Worm (Caenorhabditis elegans): ENCODE results near the gene C06A8.8.

Gene C06A8.8

ce11 chrII:7773427-7773993 lies 1.7 kb upstream of the C06A8.8 start:
- TF ChIP-seq tbx-37 (GFP tag; conservative IDR thresholded peaks at IDR 0.05) (no peak), tbx-11 (GFP tag; IDR thresholded peaks at IDR 0.05) (no peak), hmbx-1 (tag; optimal IDR thresholded peaks at IDR 0.05) (no peak), pes-1 (GFP tag; IDR thresholded peaks at IDR 0.05) (no peak), scrt-1 (GFP tag; IDR thresholded peaks at IDR 0.05) (no peak), ceh-13 (GFP tag; optimal IDR thresholded peaks at IDR 0.05) (no peak), B0310.2 (tag; optimal IDR thresholded peaks at IDR 0.05) (no peak), aly-1 (tag; optimal IDR thresholded peaks at IDR 0.05) (no peak), ceh-36 (tag; optimal IDR thresholded peaks at IDR 0.05) (no peak), F13C5.2 (tag; optimal IDR thresholded peaks at IDR 0.05) (no peak), hnd-1 (tag; optimal IDR thresholded peaks at IDR 0.05) (no peak), sea-1 (GFP tag; conservative IDR thresholded peaks at IDR 0.05) (no peak), ets-7 (tag; optimal IDR thresholded peaks at IDR 0.05) (no peak), flt-1 (GFP tag; IDR thresholded peaks at IDR 0.05) (no peak), ama-1 (optimal IDR thresholded peaks at IDR 0.05) (no peak), tra-4 (tag; optimal IDR thresholded peaks at IDR 0.05) (no peak), hmg-4 (GFP tag; optimal IDR thresholded peaks at IDR 0.05) (no peak)

- TF ChIP-seq ceh-13 (GFP tag; optimal IDR thresholded peaks at IDR 0.05) (no peak), tbx-37 (GFP tag; conservative IDR thresholded peaks at IDR 0.05) (no peak), ets-7 (tag; optimal IDR thresholded peaks at IDR 0.05) (no peak), ama-1 (optimal IDR thresholded peaks at IDR 0.05) (no peak), ceh-36 (tag; optimal IDR thresholded peaks at IDR 0.05) (no peak), tra-4 (tag; optimal IDR thresholded peaks at IDR 0.05) (no peak), hnd-1 (tag; optimal IDR thresholded peaks at IDR 0.05) (no peak), sea-1 (GFP tag; conservative IDR thresholded peaks at IDR 0.05) (no peak), aly-1 (tag; optimal IDR thresholded peaks at IDR 0.05) (no peak), B0310.2 (tag; optimal IDR thresholded peaks at IDR 0.05) (no peak), F13C5.2 (tag; optimal IDR thresholded peaks at IDR 0.05) (no peak), flt-1 (GFP tag; IDR thresholded peaks at IDR 0.05) (no peak), hmbx-1 (tag; optimal IDR thresholded peaks at IDR 0.05) (no peak), scrt-1 (GFP tag; IDR thresholded peaks at IDR 0.05) (no peak)
These were observed 594 bp upstream of the C06A8.8 start, which contains the start of gene C06A8.6 for ce11 chrII:7772411-7772810. C06A8.6 (plus strand) TSS chrII:7772499.

- TF ChIP-seq pes-1 (GFP tag; IDR thresholded peaks at IDR 0.05) (no peak), B0310.2 (tag; optimal IDR thresholded peaks at IDR 0.05) (no peak), tra-4 (tag; optimal IDR thresholded peaks at IDR 0.05) (no peak), F13C5.2 (tag; optimal IDR thresholded peaks at IDR 0.05) (no peak), ets-7 (tag; optimal IDR thresholded peaks at IDR 0.05) (no peak), ceh-36 (tag; optimal IDR thresholded peaks at IDR 0.05) (no peak), tbx-11 (GFP tag; IDR thresholded peaks at IDR 0.05) (no peak), sea-1 (GFP tag; conservative IDR thresholded peaks at IDR 0.05) (no peak), hmg-4 (GFP tag; optimal IDR thresholded peaks at IDR 0.05) (no peak), hnd-1 (tag; optimal IDR thresholded peaks at IDR 0.05) (no peak), aly-1 (tag; optimal IDR thresholded peaks at IDR 0.05) (no peak), tbx-37 (GFP tag; conservative IDR thresholded peaks at IDR 0.05) (no peak), hmbx-1 (tag; optimal IDR thresholded peaks at IDR 0.05) (no peak), ceh-13 (GFP tag; optimal IDR thresholded peaks at IDR 0.05) (no peak), flt-1 (GFP tag; IDR thresholded peaks at IDR 0.05) (no peak), ama-1 (optimal IDR thresholded peaks at IDR 0.05) (no peak), scrt-1 (GFP tag; IDR thresholded peaks at IDR 0.05) (no peak)
These were observed 1.6 kb downstream of the C06A8.8 start for ce11 chrII:7770253-7770652.

ce11 chrII:7769254-7769653 lies 2.6 kb downstream of the C06A8.8 start:
- TF ChIP-seq ets-7 (tag; optimal IDR thresholded peaks at IDR 0.05) (no peak), ceh-13 (GFP tag; optimal IDR thresholded peaks at IDR 0.05) (no peak), ceh-36 (tag; optimal IDR thresholded peaks at IDR 0.05) (no peak), aly-1 (tag; optimal IDR thresholded peaks at IDR 0.05) (no peak), B0310.2 (tag; optimal IDR thresholded peaks at IDR 0.05) (no peak), tbx-37 (GFP tag; conservative IDR thresholded peaks at IDR 0.05) (no peak), flt-1 (GFP tag; IDR thresholded peaks at IDR 0.05) (no peak)

ce11 chrII:7765456-7765855 lies 6.4 kb downstream of the C06A8.8 start, which contains the start of gene srh-39:
srh-39 (minus strand) TSS chrII:7765556.
- no peak for TF ChIP-seq sea-1 (GFP tag; conservative IDR thresholded peaks at IDR 0.05)
- TF ChIP-seq ets-7 (tag; optimal IDR thresholded peaks at IDR 0.05), result no peak
- TF ChIP-seq aly-1 (tag; optimal IDR thresholded peaks at IDR 0.05), result no peak

- no peak for TF ChIP-seq F13C5.2 (tag; optimal IDR thresholded peaks at IDR 0.05)
- TF ChIP-seq tbx-37 (GFP tag; conservative IDR thresholded peaks at IDR 0.05), result no peak
- TF ChIP-seq pes-1 (GFP tag; IDR thresholded peaks at IDR 0.05), result no peak
- TF ChIP-seq tbx-11 (GFP tag; IDR thresholded peaks at IDR 0.05), result no peak
- TF ChIP-seq aly-1 (tag; optimal IDR thresholded peaks at IDR 0.05), result no peak
- TF ChIP-seq flt-1 (GFP tag; IDR thresholded peaks at IDR 0.05), result no peak
- no peak for TF ChIP-seq hmg-4 (GFP tag; optimal IDR thresholded peaks at IDR 0.05)
- no peak for TF ChIP-seq scrt-1 (GFP tag; IDR thresholded peaks at IDR 0.05)
- no peak for TF ChIP-seq tra-4 (tag; optimal IDR thresholded peaks at IDR 0.05)
- TF ChIP-seq sea-1 (GFP tag; conservative IDR thresholded peaks at IDR 0.05), result no peak
- TF ChIP-seq ets-7 (tag; optimal IDR thresholded peaks at IDR 0.05), result no peak
- no peak for TF ChIP-seq B0310.2 (tag; optimal IDR thresholded peaks at IDR 0.05)
- no peak for TF ChIP-seq hnd-1 (tag; optimal IDR thresholded peaks at IDR 0.05)
- TF ChIP-seq hmbx-1 (tag; optimal IDR thresholded peaks at IDR 0.05), result no peak
- TF ChIP-seq ama-1 (optimal IDR thresholded peaks at IDR 0.05), result no peak
- TF ChIP-seq ceh-13 (GFP tag; optimal IDR thresholded peaks at IDR 0.05), result no peak
- TF ChIP-seq ceh-36 (tag; optimal IDR thresholded peaks at IDR 0.05), result no peak
These were observed 8.2 kb downstream of the C06A8.8 start, which contains the start of gene B0228.9 for ce11 chrII:7763569-7763968. B0228.9 (minus strand) TSS chrII:7763669.

- TF ChIP-seq hnd-1 (tag; optimal IDR thresholded peaks at IDR 0.05) (no peak), hmbx-1 (tag; optimal IDR thresholded peaks at IDR 0.05) (no peak), tra-4 (tag; optimal IDR thresholded peaks at IDR 0.05) (no peak), tbx-37 (GFP tag; conservative IDR thresholded peaks at IDR 0.05) (no peak), ceh-36 (tag; optimal IDR thresholded peaks at IDR 0.05) (no peak), aly-1 (tag; optimal IDR thresholded peaks at IDR 0.05) (no peak), ceh-13 (GFP tag; optimal IDR thresholded peaks at IDR 0.05) (no peak), flt-1 (GFP tag; IDR thresholded peaks at IDR 0.05) (no peak), pes-1 (GFP tag; IDR thresholded peaks at IDR 0.05) (no peak)
These were observed 10.4 kb downstream of the C06A8.8 start, which contains the start of gene B0228.8 for ce11 chrII:7761440-7761839. B0228.8 (minus strand) TSS chrII:7761540.
